Worm (Caenorhabditis elegans) whole organism, L4/young adult: Measurements from ENCODE around the gene amdh-1.

Experiments
- W03F9.2 ChIP-seq: fragments of 150-350 bp; optimal IDR thresholded peaks from 2 replicates; lab custom pipeline; 2014; ENCODE audit warnings: missing biosample characterization, missing genetic modification characterization
- him-1 ChIP-seq: sonication (generic microtip); optimal IDR thresholded peaks from 2 replicates; lab custom pipeline; 2016; ENCODE audit warnings: missing genotype, missing genetic modification reagents, missing genetic modification characterization, missing compliant biosample characterization

DNA sequence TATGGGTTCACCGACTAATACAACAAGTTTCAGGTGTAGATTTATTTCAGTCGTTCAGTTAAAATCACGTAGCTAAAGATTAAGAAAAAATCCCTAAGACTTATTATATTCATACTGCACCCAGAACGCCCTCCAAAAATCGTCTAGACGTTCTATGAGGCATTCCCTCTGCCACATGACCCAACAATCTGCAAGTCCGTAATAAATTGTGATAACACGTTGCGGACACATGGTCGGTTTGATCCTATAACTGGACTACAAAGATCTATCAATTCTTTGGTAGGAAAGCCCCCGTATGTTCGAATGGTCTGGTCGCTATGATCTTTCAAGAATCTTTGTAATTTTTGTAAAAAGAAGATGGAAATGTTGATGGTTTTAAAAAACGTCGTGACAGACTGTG, 35.7 kb upstream of the amdh-1 start:
- TF ChIP-seq him-1 (tag; lab: Kevin White, UChicago) (no peak), W03F9.2 (tag; lab: Kevin White, UChicago) (no peak)
